Worm (Caenorhabditis elegans): ENCODE results near the gene C18B12.4.

DNA sequence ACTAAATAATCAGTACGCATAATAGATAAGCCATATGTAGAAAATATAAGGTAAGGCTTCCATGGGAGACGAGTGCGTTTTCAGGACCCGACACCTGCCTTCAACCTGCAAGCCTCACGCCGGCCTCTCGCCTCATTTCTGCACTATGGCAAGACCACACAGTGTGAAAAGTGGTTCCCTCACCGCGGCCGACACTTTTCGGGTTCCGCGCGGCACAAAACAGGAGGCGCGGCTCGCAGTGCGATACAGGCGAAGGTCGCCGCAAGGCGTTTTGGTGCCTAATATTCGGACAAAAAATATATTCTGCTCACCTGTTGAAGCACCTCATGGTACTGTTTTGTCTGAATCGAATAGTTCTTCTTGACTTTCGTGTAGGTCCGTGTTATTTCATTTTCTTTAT, 29.7 kb upstream of the C18B12.4 start:
- TF ChIP-seq B0310.2 (tag; optimal IDR thresholded peaks at IDR 0.05) (no peak), aly-1 (tag; optimal IDR thresholded peaks at IDR 0.05) (no peak)

Measured in whole organism, early embryonic.